Fruit fly (Drosophila melanogaster): ENCODE data around the gene CG7992.

Gene CG7992

DNA sequence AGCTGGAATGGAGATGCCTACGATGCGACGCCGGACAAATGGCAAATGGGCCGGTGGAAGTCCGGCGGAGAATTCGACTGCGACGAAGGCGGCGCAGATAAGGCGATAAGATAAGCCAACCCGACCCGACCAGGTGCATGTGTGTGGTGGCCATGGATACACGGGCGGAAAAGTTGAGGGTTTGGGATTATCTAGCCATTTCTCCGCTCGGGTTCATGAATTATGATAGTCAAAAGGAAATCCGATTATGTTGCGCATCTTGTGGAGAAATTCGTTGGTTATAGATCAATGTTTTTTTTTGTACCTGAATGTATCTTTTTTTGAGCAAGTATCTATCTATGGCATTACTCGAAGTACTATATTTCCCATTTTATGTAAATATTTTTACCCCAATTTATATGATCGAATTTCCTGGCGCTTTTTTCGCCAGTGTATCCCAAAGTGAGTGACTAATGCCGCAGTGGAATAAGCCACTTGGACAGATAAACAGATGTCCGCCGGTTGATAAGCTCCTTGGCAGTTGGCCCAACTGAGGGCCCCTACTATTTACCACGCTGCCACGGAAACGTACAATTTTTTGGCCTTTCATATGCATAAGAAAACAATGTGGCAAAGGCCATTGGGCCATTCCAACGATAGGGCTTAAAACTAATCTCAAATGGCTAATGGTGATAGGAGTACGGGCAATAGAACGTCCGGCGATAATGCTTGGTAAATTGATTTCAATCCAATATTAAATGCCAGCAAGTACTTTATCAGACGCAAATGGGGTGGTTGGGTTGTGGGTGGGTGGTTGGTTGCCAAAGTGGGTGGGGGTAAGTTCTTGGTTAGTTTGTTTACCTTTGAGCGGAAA is at the start of gene CG7992 (continued):
- TF ChIP-seq peb (GFP tag; IDR thresholded peaks at IDR 0.05) (0 out of 2 replicates have a peak, but pooled peaks have one; percentile 18), zen (tag; optimal IDR thresholded peaks at IDR 0.05) (peak; percentile 23), salm (tag; optimal IDR thresholded peaks at IDR 0.05) (no peak), pum (GFP tag; optimal IDR thresholded peaks at IDR 0.05) (peak; percentile 56), CG18619 (GFP tag; optimal IDR thresholded peaks at IDR 0.05) (peak; percentile 46), CG13287 (GFP tag; IDR thresholded peaks at IDR 0.05; ENCODE audit: partially characterized antibody) (no peak), HmgZ (tag; optimal IDR thresholded peaks at IDR 0.05) (peak; percentile 19), sob (GFP tag; IDR thresholded peaks at IDR 0.05) (peak; percentile 19; the same call in 1 of the 2 replicates), da (GFP tag; optimal IDR thresholded peaks at IDR 0.05) (no peak), jumu (GFP tag; optimal IDR thresholded peaks at IDR 0.05) (peak; percentile 37), Kr (GFP tag; optimal IDR thresholded peaks at IDR 0.05) (no peak), seq (GFP tag; IDR thresholded peaks at IDR 0.05) (no peak; the same call in 1 of the 2 replicates), fd64A (GFP tag; optimal IDR thresholded peaks at IDR 0.05) (no peak), jing (GFP tag; optimal IDR thresholded peaks at IDR 0.05) (no peak), CG9609 (GFP tag; optimal IDR thresholded peaks at IDR 0.05) (peak; percentile 55), dati (GFP tag; IDR thresholded peaks at IDR 0.05) (no peak), pb (GFP tag; optimal IDR thresholded peaks at IDR 0.05) (peak; percentile 35), fd102C (GFP tag; optimal IDR thresholded peaks at IDR 0.05) (no peak), so (GFP tag; IDR thresholded peaks at IDR 0.05) (peak; percentile 52; the same call in 1 of the 3 replicates), CG17568 (GFP tag; optimal IDR thresholded peaks at IDR 0.05) (no peak), Taf1 (GFP tag; IDR thresholded peaks at IDR 0.05) (no peak; the same call in 1 of the 2 replicates), caup (GFP tag; optimal IDR thresholded peaks at IDR 0.05; ENCODE audit: severe bottlenecking) (peak; percentile 33), Myb (GFP tag; optimal IDR thresholded peaks at IDR 0.05) (peak; percentile 52), pita (GFP tag; optimal IDR thresholded peaks at IDR 0.05) (no peak), Camta (GFP tag; optimal IDR thresholded peaks at IDR 0.05) (peak; percentile 16), ap (GFP tag; IDR thresholded peaks at IDR 0.05) (no peak), ash1 (GFP tag; optimal IDR thresholded peaks at IDR 0.05) (no peak), lbe (GFP tag; optimal IDR thresholded peaks at IDR 0.05) (no peak), pan (optimal IDR thresholded peaks at IDR 0.05) (no peak), pan (GFP tag; optimal IDR thresholded peaks at IDR 0.05 in 1 of 2, IDR thresholded peaks at IDR 0.05 in 1 of 2) (peak in 1 of 2 experiments; percentile 51), CG13775 (GFP tag; optimal IDR thresholded peaks at IDR 0.05) (peak; percentile 51), Mrtf (GFP tag; IDR thresholded peaks at IDR 0.05) (0 out of 3 replicates have a peak, but pooled peaks have one; percentile 44), Sry-β (GFP tag; optimal IDR thresholded peaks at IDR 0.05) (no peak), tll (GFP tag; optimal IDR thresholded peaks at IDR 0.05) (no peak), CG15011 (GFP tag; optimal IDR thresholded peaks at IDR 0.05) (peak; percentile 43), CG42726 (GFP tag; IDR thresholded peaks at IDR 0.05; ENCODE audit: partially characterized antibody) (no peak), crp (GFP tag; optimal IDR thresholded peaks at IDR 0.05) (peak in 1 of 2 experiments; percentile 9), vfl (GFP tag; optimal IDR thresholded peaks at IDR 0.05) (peak; percentile 12), bigmax (GFP tag; optimal IDR thresholded peaks at IDR 0.05) (no peak), CG14710 (tag; optimal IDR thresholded peaks at IDR 0.05) (peak; percentile 1), ttk (GFP tag; IDR thresholded peaks at IDR 0.05) (0 out of 2 replicates have a peak, but pooled peaks have one; percentile 23), CG12942 (GFP tag; optimal IDR thresholded peaks at IDR 0.05) (peak; percentile 28), NC2α (GFP tag; optimal IDR thresholded peaks at IDR 0.05) (no peak), CG1832 (GFP tag; optimal IDR thresholded peaks at IDR 0.05) (no peak), D19A (tag; optimal IDR thresholded peaks at IDR 0.05) (no peak), CG8290 (GFP tag; optimal IDR thresholded peaks at IDR 0.05) (no peak), CG8290 (tag; optimal IDR thresholded peaks at IDR 0.05) (no peak), CG4730 (GFP tag; IDR thresholded peaks at IDR 0.05) (no peak; the same call in 1 of the 2 replicates), CG13123 (GFP tag; optimal IDR thresholded peaks at IDR 0.05) (peak; percentile 21)
